Fruit fly (Drosophila melanogaster) whole organism, embryonic: ENCODE data around the gene CG15196.
A peak's percentile ranks its signal among the peaks of the same experiment; 100 is the strongest.

ENCODE experiments used
- Atf3 ChIP-seq: fragments of 200-800 bp; sonication (Bioruptor generic); optimal IDR thresholded peaks from 3 replicates; lab custom pipeline; 2016; ENCODE audit warnings: missing biosample characterization, missing genetic modification characterization
- CG10147 ChIP-seq: fragments of 200-800 bp; sonication (Bioruptor generic); optimal IDR thresholded peaks from 2 replicates; lab custom pipeline; 2019; ENCODE audit warnings: missing biosample characterization, mild to moderate bottlenecking, missing genetic modification characterization, moderate library complexity
- CG10274 ChIP-seq: fragments of 200-800 bp; sonication (Bioruptor generic); optimal IDR thresholded peaks from 3 replicates; lab custom pipeline; 2017; ENCODE audit warnings: missing biosample characterization, mild to moderate bottlenecking, missing genetic modification characterization
- CG10431 ChIP-seq: fragments of 200-800 bp; sonication (Bioruptor generic); optimal IDR thresholded peaks from 3 replicates; lab custom pipeline; 2018; ENCODE audit warnings: missing biosample characterization, mild to moderate bottlenecking, missing genetic modification characterization
- CG11695 ChIP-seq: fragments of 200-800 bp; sonication (Bioruptor generic); IDR thresholded peaks from 3 replicates; pipeline ENCODE4 v1.3.6; 2022; ENCODE audit warnings: missing biosample characterization, missing genetic modification characterization
- CG11723 ChIP-seq: fragments of 200-800 bp; sonication (Bioruptor generic); optimal IDR thresholded peaks from 2 replicates; lab custom pipeline; 2017; ENCODE audit warnings: missing biosample characterization, mild to moderate bottlenecking, missing genetic modification characterization
- CG13287 ChIP-seq: fragments of 200-800 bp; sonication (Bioruptor generic); IDR thresholded peaks from 2 replicates; pipeline ENCODE4 v1.3.6; 2022; ENCODE audit warnings: missing biosample characterization, missing genetic modification characterization; ENCODE audit not compliant: partially characterized antibody
- CG13296 ChIP-seq: fragments of 200-800 bp; sonication (Bioruptor generic); optimal IDR thresholded peaks from 3 replicates; lab custom pipeline; 2018; ENCODE audit warnings: missing biosample characterization, mild to moderate bottlenecking, missing genetic modification characterization
- CG14965 ChIP-seq: fragments of 200-800 bp; sonication (Bioruptor generic); optimal IDR thresholded peaks from 2 replicates; lab custom pipeline; 2016; ENCODE audit warnings: missing biosample characterization, missing genetic modification characterization, borderline replicate concordance
- CG15073 ChIP-seq: fragments of 200-800 bp; sonication (Bioruptor generic); optimal IDR thresholded peaks from 2 replicates; lab custom pipeline; 2016; ENCODE audit warnings: missing biosample characterization, missing genetic modification characterization
- CG1529 ChIP-seq: fragments of 200-800 bp; sonication (Bioruptor generic); optimal IDR thresholded peaks from 3 replicates; lab custom pipeline; 2018; ENCODE audit warnings: missing biosample characterization, missing genetic modification characterization
- CG1647 ChIP-seq: fragments of 200-800 bp; sonication (Bioruptor generic); optimal IDR thresholded peaks from 3 replicates; lab custom pipeline; 2016; ENCODE audit warnings: missing biosample characterization, missing genetic modification characterization
- CG17912 ChIP-seq: fragments of 200-800 bp; sonication (Bioruptor generic); optimal IDR thresholded peaks from 2 replicates; lab custom pipeline; 2018; ENCODE audit warnings: missing biosample characterization, mild to moderate bottlenecking, missing genetic modification characterization
- CG18599 ChIP-seq: fragments of 200-800 bp; sonication (Bioruptor generic); optimal IDR thresholded peaks from 3 replicates; lab custom pipeline; 2017; ENCODE audit warnings: missing biosample characterization, missing genetic modification characterization, mild to moderate bottlenecking, moderate library complexity, missing genetic modification reagents
- CG3726 ChIP-seq: fragments of 200-800 bp; sonication (Bioruptor generic); IDR thresholded peaks from 3 replicates; pipeline ENCODE4, ENCODE4 v1.3.6; 2022; ENCODE audit warnings: missing biosample characterization, missing genetic modification characterization
- CG3995 ChIP-seq: fragments of 200-800 bp; sonication (Bioruptor generic); optimal IDR thresholded peaks from 3 replicates; lab custom pipeline; 2016; ENCODE audit warnings: missing biosample characterization, missing genetic modification characterization
- CG43689 ChIP-seq: fragments of 200-800 bp; sonication (Bioruptor generic); IDR thresholded peaks from 2 replicates; pipeline ENCODE4 v1.3.6; 2022; ENCODE audit warnings: missing biosample characterization, missing genetic modification characterization
- CG6791 ChIP-seq: fragments of 200-800 bp; sonication (Bioruptor generic); IDR thresholded peaks from 3 replicates; pipeline ENCODE4 v1.3.6; 2022; ENCODE audit warnings: missing biosample characterization, missing genetic modification characterization; ENCODE audit not compliant: partially characterized antibody
- CG6854 ChIP-seq: fragments of 200-800 bp; sonication (Bioruptor generic); optimal IDR thresholded peaks from 3 replicates; lab custom pipeline; 2017; ENCODE audit warnings: missing biosample characterization, mild to moderate bottlenecking, missing genetic modification characterization
- CG7928 ChIP-seq: fragments of 200-800 bp; sonication (Bioruptor generic); optimal IDR thresholded peaks from 2 replicates; lab custom pipeline; 2017; ENCODE audit warnings: missing biosample characterization, mild to moderate bottlenecking, missing genetic modification characterization
- CG8944 ChIP-seq: fragments of 200-800 bp; sonication (Bioruptor generic); optimal IDR thresholded peaks from 3 replicates; lab custom pipeline; 2016; ENCODE audit warnings: missing biosample characterization, missing genetic modification characterization
- CG9215 ChIP-seq: fragments of 200-800 bp; sonication (Bioruptor generic); IDR thresholded peaks from 2 replicates; pipeline ENCODE4 v1.3.6; 2022; ENCODE audit warnings: missing biosample characterization, missing genetic modification characterization
- CTCF ChIP-seq: fragments of 200-800 bp; sonication (Bioruptor generic); optimal IDR thresholded peaks from 2 replicates; lab custom pipeline; 2017; ENCODE audit warnings: missing biosample characterization, mild to moderate bottlenecking, missing genetic modification characterization, moderate library complexity
- Dp ChIP-seq: fragments of 200-800 bp; sonication (Bioruptor generic); optimal IDR thresholded peaks from 2 replicates; lab custom pipeline; 2018; ENCODE audit warnings: missing biosample characterization, mild to moderate bottlenecking, missing genetic modification characterization, moderate library complexity
- E2f1 ChIP-seq: fragments of 200-800 bp; sonication (Bioruptor generic); IDR thresholded peaks from 2 replicates; pipeline ENCODE4 v1.3.6; 2022; ENCODE audit warnings: missing biosample characterization, missing genetic modification characterization
- E2f2 ChIP-seq: fragments of 200-800 bp; sonication (Bioruptor generic); IDR thresholded peaks from 2 replicates; pipeline ENCODE4 v1.3.6; 2022; ENCODE audit warnings: missing biosample characterization, missing genetic modification characterization
- Fer3 ChIP-seq: fragments of 200-800 bp; sonication (Bioruptor generic); optimal IDR thresholded peaks from 2 replicates; lab custom pipeline; 2018; ENCODE audit warnings: missing biosample characterization, mild to moderate bottlenecking, missing genetic modification characterization, moderate library complexity
- HHEX ChIP-seq: fragments of 200-800 bp; sonication (Bioruptor generic); optimal IDR thresholded peaks from 3 replicates; lab custom pipeline; 2017; ENCODE audit warnings: missing biosample characterization, mild to moderate bottlenecking, missing genetic modification characterization, missing genetic modification reagents
- NK7.1 ChIP-seq: fragments of 200-800 bp; sonication (Bioruptor generic); optimal IDR thresholded peaks from 3 replicates; lab custom pipeline; 2016; ENCODE audit warnings: missing biosample characterization, missing genetic modification characterization
- Neu2 ChIP-seq: fragments of 200-800 bp; sonication (Bioruptor generic); optimal IDR thresholded peaks from 3 replicates; lab custom pipeline; 2016; ENCODE audit warnings: missing biosample characterization, missing genetic modification characterization, borderline replicate concordance
- Sry-β ChIP-seq: fragments of 200-800 bp; sonication (Bioruptor generic); optimal IDR thresholded peaks from 2 replicates; lab custom pipeline; 2018; ENCODE audit warnings: missing biosample characterization, mild to moderate bottlenecking, missing genetic modification characterization, moderate library complexity
- Stat92E ChIP-seq, 3 experiments: fragments of >200 bp in 2 of 3; fragments of 200-800 bp in 1 of 3; sonication (Bioruptor generic) in 1 of 3; optimal IDR thresholded peaks; 2 replicates each; lab custom pipeline; 2017 to 2019; ENCODE audit warnings: missing biosample characterization in 3 of 3, missing genetic modification characterization in 3 of 3, mild to moderate bottlenecking in 1 of 3, moderate library complexity in 1 of 3
- Xbp1 ChIP-seq: fragments of 200-800 bp; sonication (Bioruptor generic); optimal IDR thresholded peaks from 3 replicates; lab custom pipeline; 2016; ENCODE audit warnings: missing biosample characterization, mild to moderate bottlenecking, missing genetic modification characterization
- YL-1 ChIP-seq: fragments of 200-800 bp; sonication (Bioruptor generic); optimal IDR thresholded peaks from 3 replicates; lab custom pipeline; 2017; ENCODE audit warnings: missing biosample characterization, mild to moderate bottlenecking, missing genetic modification characterization
- aop ChIP-seq: fragments of 200-800 bp; sonication (Bioruptor generic); IDR thresholded peaks from 2 replicates; pipeline ENCODE4 v1.3.6; 2022; ENCODE audit warnings: missing biosample characterization, missing genetic modification characterization
- ap ChIP-seq: fragments of 200-800 bp; sonication (Bioruptor generic); IDR thresholded peaks from 2 replicates; pipeline ENCODE4 v1.3.6; 2022; ENCODE audit warnings: missing biosample characterization, missing genetic modification characterization
- ato ChIP-seq: fragments of 200-800 bp; sonication (Bioruptor generic); IDR thresholded peaks from 2 replicates; pipeline ENCODE4 v1.3.6; 2022; ENCODE audit warnings: missing biosample characterization, missing genetic modification characterization; ENCODE audit not compliant: partially characterized antibody
- bab2 ChIP-seq: fragments of 200-800 bp; sonication (Bioruptor generic); optimal IDR thresholded peaks from 2 replicates; lab custom pipeline; 2016; ENCODE audit warnings: missing biosample characterization, missing genetic modification characterization
- cas ChIP-seq: fragments of 200-800 bp; sonication (Bioruptor generic); IDR thresholded peaks from 2 replicates; pipeline ENCODE4 v1.3.6; 2022; ENCODE audit warnings: missing biosample characterization, missing genetic modification characterization
- cwo ChIP-seq: fragments of 200-800 bp; sonication (Bioruptor generic); optimal IDR thresholded peaks from 3 replicates; lab custom pipeline; 2017; ENCODE audit warnings: missing biosample characterization, missing genetic modification characterization, mild to moderate bottlenecking, moderate library complexity, missing genetic modification reagents
- ind ChIP-seq: fragments of 200-800 bp; sonication (Bioruptor generic); optimal IDR thresholded peaks from 3 replicates; lab custom pipeline; 2016; ENCODE audit warnings: missing biosample characterization, missing genetic modification characterization
- klu ChIP-seq: fragments of 200-800 bp; sonication (Bioruptor generic); IDR thresholded peaks from 2 replicates; pipeline ENCODE4 v1.3.6; 2022; ENCODE audit warnings: missing biosample characterization, missing genetic modification characterization
- lilli ChIP-seq: fragments of 200-800 bp; sonication (Bioruptor generic); optimal IDR thresholded peaks from 3 replicates; lab custom pipeline; 2016; ENCODE audit warnings: missing biosample characterization, missing genetic modification characterization
- onecut ChIP-seq: fragments of 200-800 bp; sonication (Bioruptor generic); IDR thresholded peaks from 2 replicates; pipeline ENCODE4 v1.3.6; 2022; ENCODE audit warnings: missing biosample characterization, missing genetic modification characterization
- otp ChIP-seq: fragments of 200-800 bp; sonication (Bioruptor generic); IDR thresholded peaks from 3 replicates; pipeline ENCODE4, ENCODE4 v1.3.6; 2022; ENCODE audit warnings: missing biosample characterization, missing genetic modification characterization
- slp2 ChIP-seq: fragments of 200-800 bp; sonication (Bioruptor generic); optimal IDR thresholded peaks from 2 replicates; lab custom pipeline; 2016; ENCODE audit warnings: missing biosample characterization, missing genetic modification characterization
- so ChIP-seq: fragments of 200-800 bp; sonication (Bioruptor generic); IDR thresholded peaks from 3 replicates; pipeline ENCODE4 v1.3.6; 2022; ENCODE audit warnings: missing biosample characterization, missing genetic modification characterization
- sqz ChIP-seq: fragments of 200-800 bp; sonication (Bioruptor generic); optimal IDR thresholded peaks from 3 replicates; lab custom pipeline; 2018; ENCODE audit warnings: missing biosample characterization, mild to moderate bottlenecking, missing genetic modification characterization
- tgo ChIP-seq: fragments of 200-800 bp; sonication (Bioruptor generic); IDR thresholded peaks from 3 replicates; pipeline ENCODE4 v1.3.6; 2022; ENCODE audit warnings: missing biosample characterization, missing genetic modification characterization
- toy ChIP-seq: fragments of 200-800 bp; sonication (Bioruptor generic); IDR thresholded peaks from 2 replicates; pipeline ENCODE4 v1.3.6; 2022; ENCODE audit warnings: missing biosample characterization, missing genetic modification characterization
- usp ChIP-seq: fragments of >200 bp; optimal IDR thresholded peaks from 2 replicates; lab custom pipeline; 2017; ENCODE audit warnings: missing biosample characterization, missing genetic modification characterization

Gene CG15196

dm6 chrX:11367783-11368509, 41.8 kb upstream of the CG15196 start, which contains the start of the genes hop and Tim8 (continued):
- TF ChIP-seq cas (GFP tag; lab: Robert Waterston, UW) (no peak), CG13287 (peak; percentile 86), CG3726 (GFP tag; lab: Robert Waterston, UW) (no peak), HHEX (no peak), Fer3 (tag; lab: Kevin White, UChicago) (no peak), CG11695 (GFP tag; lab: Robert Waterston, UW) (no peak), Stat92E (GFP tag; optimal IDR thresholded peaks at IDR 0.05; lab: Kevin White, UChicago) (no peak), CG7928 (GFP tag; lab: Kevin White, UChicago) (no peak), E2f1 (GFP tag; lab: Robert Waterston, UW) (no peak), CG1647 (GFP tag; lab: Kevin White, UChicago) (no peak), CG11723 (no peak), CG6791 (GFP tag; lab: Robert Waterston, UW) (peak; percentile 86), klu (no peak), Dp (peak; percentile 44), usp (no peak), bab2 (no peak), CG14965 (no peak), Xbp1 (GFP tag; lab: Kevin White, UChicago) (no peak), CG9215 (GFP tag; lab: Robert Waterston, UW) (no peak), CTCF (GFP tag; lab: Kevin White, UChicago) (no peak), lilli (GFP tag; lab: Kevin White, UChicago) (no peak), CG13296 (GFP tag; lab: Kevin White, UChicago) (no peak), E2f2 (GFP tag; lab: Robert Waterston, UW) (peak; percentile 52), toy (GFP tag; lab: Robert Waterston, UW) (no peak), CG15073 (GFP tag; lab: Kevin White, UChicago) (no peak), tgo (GFP tag; lab: Robert Waterston, UW) (no peak), CG18599 (GFP tag; lab: Kevin White, UChicago) (no peak), ind (GFP tag; lab: Kevin White, UChicago) (no peak), CG10274 (GFP tag; lab: Kevin White, UChicago) (no peak), Sry-β (no peak), sqz (no peak), slp2 (GFP tag; lab: Kevin White, UChicago) (no peak), CG17912 (GFP tag; lab: Kevin White, UChicago) (no peak), CG6854 (GFP tag; lab: Kevin White, UChicago) (no peak), CG10147 (peak; percentile 17), NK7.1 (GFP tag; lab: Kevin White, UChicago) (no peak), Neu2 (GFP tag; lab: Kevin White, UChicago) (no peak), Atf3 (GFP tag; lab: Kevin White, UChicago) (no peak), CG3995 (peak; percentile 73), ato (GFP tag; lab: Robert Waterston, UW) (peak; percentile 96), cwo (GFP tag; lab: Kevin White, UChicago) (no peak), so (GFP tag; lab: Robert Waterston, UW) (no peak), CG8944 (GFP tag; lab: Kevin White, UChicago) (no peak), CG1529 (GFP tag; lab: Kevin White, UChicago) (no peak), aop (GFP tag; lab: Robert Waterston, UW) (no peak), YL-1 (GFP tag; lab: Kevin White, UChicago) (peak; percentile 32), otp (no peak), CG10431 (no peak), ap (GFP tag; lab: Robert Waterston, UW) (no peak), onecut (no peak), CG43689 (GFP tag; lab: Robert Waterston, UW) (no peak)
